Worm (Caenorhabditis elegans): Measurements from ENCODE around the gene F35D11.3.

DNA sequence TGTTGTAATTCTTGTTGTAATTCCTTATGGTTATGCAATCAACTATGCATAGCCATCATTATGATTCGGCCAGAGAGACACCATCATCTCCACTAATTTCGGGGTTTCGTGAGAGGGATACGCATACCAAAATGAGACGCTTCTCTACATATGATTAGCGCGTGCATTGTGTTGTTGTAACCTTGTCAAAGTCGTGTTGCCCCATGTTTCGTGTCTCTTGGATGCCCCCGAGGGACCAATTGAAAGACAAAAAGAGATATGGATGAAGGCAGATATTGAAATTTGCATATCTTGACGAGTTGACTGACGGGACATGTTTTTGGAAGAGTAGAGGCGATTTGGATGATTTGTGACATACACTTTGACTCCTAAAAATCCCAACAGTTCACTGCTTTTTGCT, 28.8 kb upstream of the F35D11.3 start:
- TF ChIP-seq med-1 (GFP tag; optimal IDR thresholded peaks at IDR 0.05; ENCODE audit: insufficient read depth) (no peak), ref-1 (GFP tag; conservative IDR thresholded peaks at IDR 0.05) (no peak), tab-1 (GFP tag; IDR thresholded peaks at IDR 0.05) (no peak), flt-1 (GFP tag; IDR thresholded peaks at IDR 0.05) (no peak)
